Fruit fly (Drosophila melanogaster) whole organism, pupa: ENCODE data around the gene CG33124.

Experiments used
- CG10348 ChIP-seq: fragments of 200-800 bp; sonication (Bioruptor generic); IDR thresholded peaks from 2 replicates; pipeline ENCODE4 v1.3.6; 2022; ENCODE audit warnings: missing biosample characterization, missing genetic modification characterization
- CG12605 ChIP-seq: fragments of 200-800 bp; sonication (Bioruptor generic); IDR thresholded peaks from 2 replicates; pipeline ENCODE4 v1.3.6; 2022; ENCODE audit warnings: missing biosample characterization, missing genetic modification characterization
- CG13204 ChIP-seq: fragments of 200-800 bp; sonication (Bioruptor generic); optimal IDR thresholded peaks from 2 replicates; lab custom pipeline; 2018; ENCODE audit warnings: missing biosample characterization, mild to moderate bottlenecking, missing genetic modification characterization, moderate library complexity
- CG14655 ChIP-seq: fragments of 200-800 bp; sonication (Bioruptor generic); optimal IDR thresholded peaks from 3 replicates; lab custom pipeline; 2017; ENCODE audit warnings: mild to moderate bottlenecking, missing biosample characterization, missing genetic modification reagents, missing genetic modification characterization
- CG15710 ChIP-seq: fragments of 200-800 bp; sonication (Bioruptor generic); optimal IDR thresholded peaks from 2 replicates; lab custom pipeline; 2018; ENCODE audit warnings: missing biosample characterization, mild to moderate bottlenecking, missing genetic modification characterization, moderate library complexity
- CG17806 ChIP-seq: fragments of 200-800 bp; sonication (Bioruptor generic); optimal IDR thresholded peaks from 2 replicates; lab custom pipeline; 2018; ENCODE audit warnings: missing biosample characterization, mild to moderate bottlenecking, missing genetic modification characterization, moderate library complexity
- CG32121 ChIP-seq: fragments of 200-800 bp; sonication (Bioruptor generic); IDR thresholded peaks from 2 replicates; pipeline ENCODE4 v1.3.6; 2022; ENCODE audit warnings: missing biosample characterization, missing genetic modification characterization
- CG34367 ChIP-seq: fragments of 200-800 bp; sonication (Bioruptor generic); optimal IDR thresholded peaks from 2 replicates; lab custom pipeline; 2018; ENCODE audit warnings: missing biosample characterization, mild to moderate bottlenecking, missing genetic modification characterization
- CG4496 ChIP-seq: fragments of 200-800 bp; sonication (Bioruptor generic); IDR thresholded peaks from 3 replicates; pipeline ENCODE4 v1.3.6; 2022; ENCODE audit warnings: missing biosample characterization, missing genetic modification characterization
- CG8159 ChIP-seq: fragments of 200-800 bp; sonication (Bioruptor generic); optimal IDR thresholded peaks from 3 replicates; lab custom pipeline; 2018; ENCODE audit warnings: missing biosample characterization, mild to moderate bottlenecking, missing genetic modification characterization, moderate library complexity
- CG8301 ChIP-seq: fragments of 200-800 bp; sonication (Bioruptor generic); optimal IDR thresholded peaks from 2 replicates; lab custom pipeline; 2018; ENCODE audit warnings: missing biosample characterization, mild to moderate bottlenecking, missing genetic modification characterization
- CG9948 ChIP-seq: fragments of 200-800 bp; sonication (Bioruptor generic); optimal IDR thresholded peaks from 2 replicates; lab custom pipeline; 2018; ENCODE audit warnings: missing biosample characterization, mild to moderate bottlenecking, missing genetic modification characterization, moderate library complexity
- D1 ChIP-seq: fragments of 200-800 bp; sonication (Bioruptor generic); optimal IDR thresholded peaks from 2 replicates; lab custom pipeline; 2018; ENCODE audit warnings: missing biosample characterization, mild to moderate bottlenecking, missing genetic modification characterization, moderate library complexity
- EcR ChIP-seq: fragments of 200-800 bp; sonication (Bioruptor generic); optimal IDR thresholded peaks from 3 replicates; lab custom pipeline; 2019; ENCODE audit warnings: missing biosample characterization, missing genetic modification characterization, mild to moderate bottlenecking, moderate library complexity, missing genetic modification reagents
- Ets98B ChIP-seq: fragments of 200-800 bp; sonication (Bioruptor generic); IDR thresholded peaks from 2 replicates; pipeline ENCODE4 v1.3.6; 2022; ENCODE audit warnings: missing biosample characterization, missing genetic modification characterization
- Pif1A ChIP-seq: fragments of 200-800 bp; sonication (Bioruptor generic); optimal IDR thresholded peaks from 3 replicates; lab custom pipeline; 2016; ENCODE audit warnings: missing biosample characterization, missing genetic modification characterization
- Pif1B ChIP-seq: fragments of 200-800 bp; sonication (Bioruptor generic); optimal IDR thresholded peaks from 3 replicates; lab custom pipeline; 2016; ENCODE audit warnings: missing biosample characterization, missing genetic modification characterization
- Snoo ChIP-seq: fragments of 200-800 bp; sonication (Bioruptor generic); optimal IDR thresholded peaks from 3 replicates; lab custom pipeline; 2017; ENCODE audit warnings: missing biosample characterization, mild to moderate bottlenecking, missing genetic modification characterization, inconsistent platforms
- fd96Ca ChIP-seq: fragments of 200-800 bp; sonication (Bioruptor generic); IDR thresholded peaks from 3 replicates; pipeline ENCODE4 v1.3.6; 2022; ENCODE audit warnings: missing biosample characterization, missing genetic modification characterization
- gl ChIP-seq: fragments of 200-800 bp; sonication (Bioruptor generic); optimal IDR thresholded peaks from 2 replicates; lab custom pipeline; 2018; ENCODE audit warnings: missing biosample characterization, mild to moderate bottlenecking, missing genetic modification characterization
- rn ChIP-seq: fragments of 200-800 bp; sonication (Bioruptor generic); IDR thresholded peaks from 2 replicates; pipeline ENCODE4 v1.3.6; 2022; ENCODE audit warnings: missing biosample characterization, missing genetic modification characterization

The CG33124 gene

dm6 chr2L:2191404-2191803 lies 17.5 kb downstream of the CG33124 start:
- TF ChIP-seq CG4496 (GFP tag; lab: Robert Waterston, UW) (no peak), CG34367 (tag; lab: Kevin White, UChicago) (no peak)
- TF ChIP-seq, all 21 proteins: peak for 0

- TF ChIP-seq CG10348 (no peak), CG14655 (GFP tag; lab: Kevin White, UChicago) (no peak), CG34367 (tag; lab: Kevin White, UChicago) (no peak), CG13204 (GFP tag; lab: Kevin White, UChicago) (no peak), fd96Ca (no peak), CG9948 (tag; lab: Kevin White, UChicago) (no peak), Ets98B (GFP tag; lab: Robert Waterston, UW) (no peak), Snoo (tag; lab: Kevin White, UChicago) (no peak), CG8301 (no peak), CG12605 (GFP tag; lab: Robert Waterston, UW) (no peak), CG32121 (no peak), Pif1B (GFP tag; lab: Kevin White, UChicago) (no peak), rn (GFP tag; lab: Robert Waterston, UW) (no peak), EcR (no peak), gl (tag; lab: Kevin White, UChicago) (no peak), CG8159 (tag; lab: Kevin White, UChicago) (no peak), CG4496 (GFP tag; lab: Robert Waterston, UW) (no peak)
Observed at dm6 chr2L:2190684-2191083, 18.2 kb downstream of the CG33124 start.

DNA sequence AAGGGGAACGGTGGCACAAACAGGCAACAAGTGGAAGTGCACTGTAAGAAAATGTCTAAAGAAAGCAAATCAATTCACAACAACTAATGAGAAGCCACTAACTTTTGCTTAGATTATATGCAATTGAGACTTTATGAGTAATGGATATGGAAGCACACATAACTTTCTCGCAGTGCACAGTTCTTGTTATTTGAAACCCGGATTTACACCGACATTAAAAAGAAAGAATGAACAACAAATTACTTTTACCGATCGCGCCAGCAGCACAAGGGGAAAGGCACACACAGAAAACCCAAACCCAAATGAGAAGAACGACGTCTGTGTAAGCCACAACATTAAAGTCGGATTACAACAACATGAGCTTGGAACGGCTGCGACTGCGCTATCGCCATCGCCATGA lies 19.8 kb downstream of the CG33124 start:
- peak; percentile 82 for TF ChIP-seq Snoo (tag; lab: Kevin White, UChicago)
- peak; percentile 77 for TF ChIP-seq CG14655 (GFP tag; lab: Kevin White, UChicago)
- TF ChIP-seq fd96Ca: peak; percentile 62; the same call in 2 of the 3 replicates
- peak; percentile 48 for TF ChIP-seq CG8159 (tag; lab: Kevin White, UChicago)
- TF ChIP-seq CG17806: peak; percentile 56
- TF ChIP-seq EcR: no peak
- no peak for TF ChIP-seq CG13204 (GFP tag; lab: Kevin White, UChicago)
- TF ChIP-seq CG4496 (GFP tag; lab: Robert Waterston, UW): peak; percentile 81
- peak; percentile 64 for TF ChIP-seq Pif1B (GFP tag; lab: Kevin White, UChicago)
- peak; percentile 78 for TF ChIP-seq CG8301
- TF ChIP-seq Ets98B (GFP tag; lab: Robert Waterston, UW): peak; percentile 58
- peak; percentile 45 for TF ChIP-seq CG9948 (tag; lab: Kevin White, UChicago)
- no peak for TF ChIP-seq CG32121
- TF ChIP-seq Pif1A (GFP tag; lab: Kevin White, UChicago): peak; percentile 71
- peak; percentile 36 for TF ChIP-seq CG15710 (tag; lab: Kevin White, UChicago)
- peak; percentile 59; the same call in 1 of the 2 replicates for TF ChIP-seq CG12605 (GFP tag; lab: Robert Waterston, UW)
- TF ChIP-seq CG34367 (tag; lab: Kevin White, UChicago): peak; percentile 28
- no peak for TF ChIP-seq rn (GFP tag; lab: Robert Waterston, UW)
- TF ChIP-seq gl (tag; lab: Kevin White, UChicago): no peak
- TF ChIP-seq CG10348: 0 out of 2 replicates have a peak, but pooled peaks have one; percentile 20
- TF ChIP-seq D1: no peak

dm6 chr2L:2187411-2187810 lies 21.5 kb downstream of the CG33124 start:
- no peak for TF ChIP-seq CG8301
- TF ChIP-seq CG9948 (tag; lab: Kevin White, UChicago): no peak
- TF ChIP-seq Pif1A (GFP tag; lab: Kevin White, UChicago): no peak
- no peak for TF ChIP-seq EcR
- no peak for TF ChIP-seq fd96Ca
- no peak for TF ChIP-seq CG13204 (GFP tag; lab: Kevin White, UChicago)
- no peak for TF ChIP-seq D1
- TF ChIP-seq CG32121: no peak
- no peak for TF ChIP-seq CG14655 (GFP tag; lab: Kevin White, UChicago)
- no peak for TF ChIP-seq CG34367 (tag; lab: Kevin White, UChicago)
- no peak for TF ChIP-seq CG4496 (GFP tag; lab: Robert Waterston, UW)
- no peak for TF ChIP-seq CG12605 (GFP tag; lab: Robert Waterston, UW)
- no peak for TF ChIP-seq Ets98B (GFP tag; lab: Robert Waterston, UW)
- TF ChIP-seq CG15710 (tag; lab: Kevin White, UChicago): no peak
- no peak for TF ChIP-seq Pif1B (GFP tag; lab: Kevin White, UChicago)

DNA sequence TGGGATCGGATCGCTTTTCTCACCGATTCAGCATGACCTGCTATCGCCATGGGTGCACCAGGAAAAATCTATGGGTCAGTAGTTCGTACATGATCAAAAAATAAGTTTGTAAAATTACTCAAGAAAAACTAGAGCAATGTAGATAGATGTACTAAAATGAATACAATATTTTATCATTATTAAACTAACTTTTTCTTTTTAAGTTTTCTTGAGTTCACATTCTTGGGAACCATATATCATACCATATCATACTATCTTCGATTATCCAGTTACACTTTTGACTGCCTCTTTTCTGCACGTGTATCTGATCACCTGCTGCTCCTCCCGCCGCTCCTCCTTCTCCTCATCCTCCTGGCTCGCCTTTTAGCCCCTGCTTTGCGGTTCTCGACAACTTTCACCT lies 23.5 kb downstream of the CG33124 start:
- TF ChIP-seq Snoo (tag; lab: Kevin White, UChicago): peak; percentile 23
- peak; percentile 70 for TF ChIP-seq CG14655 (GFP tag; lab: Kevin White, UChicago)
- peak; percentile 1 for TF ChIP-seq Pif1B (GFP tag; lab: Kevin White, UChicago)
- TF ChIP-seq CG8301: peak; percentile 84
- TF ChIP-seq Ets98B (GFP tag; lab: Robert Waterston, UW): peak; percentile 11; the same call in 1 of the 2 replicates
- TF ChIP-seq CG9948 (tag; lab: Kevin White, UChicago): no peak
- TF ChIP-seq, all 21 proteins: peak for 5

DNA sequence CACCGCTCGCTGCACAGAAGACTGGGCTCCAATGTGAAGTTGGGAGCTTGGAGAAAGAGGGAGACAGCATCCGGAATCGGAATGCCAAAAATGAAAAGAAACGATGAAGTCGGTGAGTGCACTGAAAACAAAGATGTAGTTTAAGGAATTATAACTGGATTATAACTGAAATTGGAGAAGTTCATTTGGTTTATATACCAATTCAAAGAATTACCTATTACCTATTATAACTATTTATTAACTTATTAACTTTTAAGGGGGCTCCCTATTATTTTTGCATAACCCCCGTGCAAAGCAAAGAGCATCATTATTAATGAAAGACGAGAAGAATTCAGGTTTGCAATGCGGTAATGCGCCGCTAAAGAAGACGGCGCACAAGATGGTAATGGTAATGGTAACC lies 24.2 kb downstream of the CG33124 start:
- peak; percentile 47 for TF ChIP-seq rn (GFP tag; lab: Robert Waterston, UW)
- TF ChIP-seq CG8159 (tag; lab: Kevin White, UChicago): peak; percentile 48
- TF ChIP-seq CG32121: peak; percentile 25; the same call in 1 of the 2 replicates
- peak; percentile 11; the same call in 1 of the 2 replicates for TF ChIP-seq CG12605 (GFP tag; lab: Robert Waterston, UW)
- TF ChIP-seq Snoo (tag; lab: Kevin White, UChicago): peak; percentile 22
- TF ChIP-seq CG4496 (GFP tag; lab: Robert Waterston, UW): peak; percentile 56; the same call in 1 of the 3 replicates
- no peak for TF ChIP-seq fd96Ca
- TF ChIP-seq Pif1A (GFP tag; lab: Kevin White, UChicago): peak; percentile 55
- TF ChIP-seq Ets98B (GFP tag; lab: Robert Waterston, UW): peak; percentile 37; the same call in 1 of the 2 replicates
- peak; percentile 21 for TF ChIP-seq CG9948 (tag; lab: Kevin White, UChicago)
- TF ChIP-seq CG34367 (tag; lab: Kevin White, UChicago): peak; percentile 1
- peak; percentile 62 for TF ChIP-seq Pif1B (GFP tag; lab: Kevin White, UChicago)
- TF ChIP-seq CG17806: peak; percentile 29
- TF ChIP-seq D1: no peak
- TF ChIP-seq CG8301: peak; percentile 75
- peak; percentile 54 for TF ChIP-seq CG14655 (GFP tag; lab: Kevin White, UChicago)
- no peak for TF ChIP-seq CG15710 (tag; lab: Kevin White, UChicago)
- TF ChIP-seq CG10348: no peak
- no peak for TF ChIP-seq gl (tag; lab: Kevin White, UChicago)
- TF ChIP-seq EcR: no peak
- TF ChIP-seq CG13204 (GFP tag; lab: Kevin White, UChicago): no peak
